Worm (Caenorhabditis elegans): ENCODE results near the gene lron-2.

Gene lron-2

DNA sequence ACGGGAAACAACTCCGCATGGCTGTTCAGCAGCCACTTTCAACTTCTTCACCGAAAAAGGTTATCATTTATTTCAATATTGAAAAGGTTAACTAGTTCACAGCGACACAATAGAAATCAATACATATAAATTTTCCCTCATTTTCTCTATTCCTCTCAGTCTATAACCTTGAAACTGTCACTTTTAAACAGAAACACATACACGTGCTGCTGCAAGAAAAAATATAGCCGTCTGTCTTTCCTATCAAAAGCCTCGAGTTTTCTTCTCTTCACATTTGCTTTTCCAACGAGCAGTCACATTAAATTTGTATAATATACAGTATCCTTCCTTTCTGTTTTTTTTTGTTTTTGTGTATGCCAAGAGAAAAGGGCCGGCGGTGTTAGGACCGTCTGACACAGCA lies 36.8 kb upstream of the lron-2 start:
- TF ChIP-seq T22C8.4 (GFP tag; IDR thresholded peaks at IDR 0.05) (no peak), klf-2 (GFP tag; conservative IDR thresholded peaks at IDR 0.05) (no peak), cog-1 (tag; optimal IDR thresholded peaks at IDR 0.05) (no peak), ztf-29 (GFP tag; IDR thresholded peaks at IDR 0.05) (no peak), tab-1 (GFP tag; IDR thresholded peaks at IDR 0.05) (no peak), ref-1 (GFP tag; conservative IDR thresholded peaks at IDR 0.05) (no peak), med-1 (GFP tag; optimal IDR thresholded peaks at IDR 0.05; ENCODE audit: insufficient read depth) (no peak), ztf-23 (GFP tag; IDR thresholded peaks at IDR 0.05) (no peak), flt-1 (GFP tag; IDR thresholded peaks at IDR 0.05) (no peak)

DNA sequence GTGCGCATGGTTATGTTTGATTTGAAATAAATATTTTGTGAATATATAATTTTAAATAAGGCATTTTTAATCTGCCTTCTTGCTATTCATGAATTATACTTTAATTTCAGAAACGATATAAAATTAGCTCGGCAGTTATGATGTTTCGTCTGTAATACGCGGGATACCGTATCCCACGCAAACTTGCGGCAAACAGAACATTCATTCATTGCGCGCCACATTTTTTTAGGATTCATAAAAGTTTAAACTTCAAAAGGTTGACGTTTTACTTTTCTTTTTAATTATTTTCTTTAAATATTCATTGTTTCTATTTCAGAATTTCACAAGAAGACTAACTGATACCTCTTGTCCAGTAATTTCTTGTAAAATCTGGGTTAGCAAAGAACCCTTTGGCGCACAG lies 35.5 kb upstream of the lron-2 start, which contains the start of gene tag-153:
Gene tag-153 (plus strand): TSS at position 200 of the 400 bp plus-strand sequence.
- TF ChIP-seq tab-1 (GFP tag; IDR thresholded peaks at IDR 0.05) (no peak), med-1 (GFP tag; optimal IDR thresholded peaks at IDR 0.05; ENCODE audit: insufficient read depth) (no peak), T22C8.4 (GFP tag; IDR thresholded peaks at IDR 0.05) (no peak), ref-1 (GFP tag; conservative IDR thresholded peaks at IDR 0.05) (no peak), cog-1 (tag; optimal IDR thresholded peaks at IDR 0.05) (no peak), klf-2 (GFP tag; conservative IDR thresholded peaks at IDR 0.05) (no peak), ztf-29 (GFP tag; IDR thresholded peaks at IDR 0.05) (no peak), flt-1 (GFP tag; IDR thresholded peaks at IDR 0.05) (no peak), ztf-23 (GFP tag; IDR thresholded peaks at IDR 0.05) (no peak)

DNA sequence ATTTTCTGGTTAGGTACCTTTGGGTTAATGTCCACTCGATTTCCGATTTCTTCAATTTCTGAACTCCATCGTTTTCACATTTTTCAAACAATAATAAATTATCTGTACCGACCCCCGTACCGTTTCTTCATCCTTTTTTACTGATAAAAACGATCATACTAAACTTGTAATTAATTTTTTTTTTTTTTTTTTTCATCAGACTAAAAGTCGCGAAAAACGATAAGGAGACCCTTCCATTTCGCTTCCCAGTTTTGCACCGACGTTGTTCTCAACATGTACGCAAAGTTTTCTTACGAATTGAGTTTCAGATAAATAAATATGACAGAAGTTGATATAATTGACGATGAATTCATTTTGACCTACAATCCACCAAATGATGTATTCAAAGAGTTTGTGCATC lies 33.8 kb upstream of the lron-2 start, which contains the start of gene F44A2.7:
Gene F44A2.7 (plus strand): TSS at position 301 of the 400 bp plus-strand sequence.
- TF ChIP-seq tab-1 (GFP tag; IDR thresholded peaks at IDR 0.05) (no peak), med-1 (GFP tag; optimal IDR thresholded peaks at IDR 0.05; ENCODE audit: insufficient read depth) (no peak), T22C8.4 (GFP tag; IDR thresholded peaks at IDR 0.05) (no peak), flt-1 (GFP tag; IDR thresholded peaks at IDR 0.05) (no peak), klf-2 (GFP tag; conservative IDR thresholded peaks at IDR 0.05) (no peak), ref-1 (GFP tag; conservative IDR thresholded peaks at IDR 0.05) (no peak), ztf-29 (GFP tag; IDR thresholded peaks at IDR 0.05) (no peak), ztf-23 (GFP tag; IDR thresholded peaks at IDR 0.05) (no peak), cog-1 (tag; optimal IDR thresholded peaks at IDR 0.05) (no peak)

DNA sequence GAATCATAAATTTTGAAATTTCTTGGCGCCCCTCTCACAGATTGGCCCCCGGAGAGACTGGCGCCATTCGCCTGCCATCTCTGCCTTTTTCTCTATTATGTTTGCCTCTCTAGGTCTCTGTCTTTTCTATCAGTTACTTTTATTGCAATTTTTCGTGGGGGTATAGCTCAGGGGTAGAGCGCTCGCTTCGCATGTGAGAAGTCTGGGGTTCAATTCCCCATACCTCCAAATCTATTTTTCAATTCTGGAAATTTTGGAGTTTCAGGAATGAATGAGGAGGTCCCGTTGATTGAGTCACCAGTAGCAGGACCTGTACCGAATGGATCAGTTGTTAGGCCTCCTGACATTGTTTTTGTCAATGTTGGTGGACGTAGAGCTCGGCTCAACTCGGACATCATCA lies 30.7 kb upstream of the lron-2 start, which contains the start of gene kvs-3:
Gene kvs-3 (plus strand): TSS at position 266 of the 400 bp plus-strand sequence.
- TF ChIP-seq ztf-23 (GFP tag; IDR thresholded peaks at IDR 0.05) (peak; percentile 82), flt-1 (GFP tag; IDR thresholded peaks at IDR 0.05) (no peak), med-1 (GFP tag; optimal IDR thresholded peaks at IDR 0.05; ENCODE audit: insufficient read depth) (peak; percentile 26), tab-1 (GFP tag; IDR thresholded peaks at IDR 0.05) (0 out of 2 replicates have a peak, but pooled peaks have one; percentile 66), klf-2 (GFP tag; conservative IDR thresholded peaks at IDR 0.05) (0 out of 2 replicates have a peak, but pooled peaks have one; percentile 47), T22C8.4 (GFP tag; IDR thresholded peaks at IDR 0.05) (peak; percentile 63), ref-1 (GFP tag; conservative IDR thresholded peaks at IDR 0.05) (0 out of 2 replicates have a peak, but pooled peaks have one; percentile 15), cog-1 (tag; optimal IDR thresholded peaks at IDR 0.05) (no peak)

DNA sequence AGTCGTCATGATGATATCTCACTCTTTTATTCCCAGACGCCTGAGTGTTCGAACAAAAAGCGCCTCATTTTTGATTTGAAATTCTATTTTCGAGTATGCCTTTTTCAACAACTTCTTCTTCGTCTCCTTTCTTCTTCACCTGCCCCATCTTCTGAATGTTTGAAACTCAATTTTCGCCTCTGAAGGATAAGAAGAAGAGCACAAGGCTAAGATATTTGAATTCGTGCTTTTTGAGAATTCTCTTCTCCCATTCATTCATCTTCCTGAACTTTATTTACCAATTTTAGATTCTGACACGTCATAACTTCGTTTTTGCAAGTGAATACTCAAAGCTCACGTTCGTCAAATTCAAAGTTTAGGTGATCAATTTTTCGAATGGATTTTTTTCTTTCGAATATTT lies 29.6 kb upstream of the lron-2 start:
- TF ChIP-seq ztf-29 (GFP tag; IDR thresholded peaks at IDR 0.05), result no peak
- TF ChIP-seq tab-1 (GFP tag; IDR thresholded peaks at IDR 0.05), result no peak
- TF ChIP-seq ref-1 (GFP tag; conservative IDR thresholded peaks at IDR 0.05), result no peak

DNA sequence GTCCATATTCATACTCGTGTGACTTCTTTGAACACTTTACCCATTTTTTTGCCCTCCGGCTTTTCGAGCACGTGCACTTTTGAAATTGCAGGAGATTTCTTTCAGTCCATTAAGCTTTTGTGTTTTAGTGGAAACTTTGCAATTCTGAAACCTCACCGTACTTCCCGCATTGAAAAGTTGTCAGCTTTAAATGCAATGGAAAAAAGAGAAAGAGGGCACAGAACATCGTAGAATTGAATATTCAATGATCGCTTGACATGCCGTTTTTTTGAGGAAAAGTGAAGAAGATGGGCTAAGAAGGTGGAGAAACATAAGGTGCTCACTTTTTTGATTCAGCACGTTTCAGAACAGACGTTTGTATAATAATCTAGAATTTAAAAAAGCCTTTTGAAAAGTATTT lies 27.0 kb upstream of the lron-2 start:
- no peak for TF ChIP-seq ref-1 (GFP tag; conservative IDR thresholded peaks at IDR 0.05)
- no peak for TF ChIP-seq T22C8.4 (GFP tag; IDR thresholded peaks at IDR 0.05)
- no peak for TF ChIP-seq ztf-29 (GFP tag; IDR thresholded peaks at IDR 0.05)
- TF ChIP-seq med-1 (GFP tag; optimal IDR thresholded peaks at IDR 0.05; ENCODE audit: insufficient read depth), result no peak
- no peak for TF ChIP-seq tab-1 (GFP tag; IDR thresholded peaks at IDR 0.05)
- no peak for TF ChIP-seq cog-1 (tag; optimal IDR thresholded peaks at IDR 0.05)
- no peak for TF ChIP-seq flt-1 (GFP tag; IDR thresholded peaks at IDR 0.05)
- TF ChIP-seq ztf-23 (GFP tag; IDR thresholded peaks at IDR 0.05), result no peak
- TF ChIP-seq klf-2 (GFP tag; conservative IDR thresholded peaks at IDR 0.05), result no peak

DNA sequence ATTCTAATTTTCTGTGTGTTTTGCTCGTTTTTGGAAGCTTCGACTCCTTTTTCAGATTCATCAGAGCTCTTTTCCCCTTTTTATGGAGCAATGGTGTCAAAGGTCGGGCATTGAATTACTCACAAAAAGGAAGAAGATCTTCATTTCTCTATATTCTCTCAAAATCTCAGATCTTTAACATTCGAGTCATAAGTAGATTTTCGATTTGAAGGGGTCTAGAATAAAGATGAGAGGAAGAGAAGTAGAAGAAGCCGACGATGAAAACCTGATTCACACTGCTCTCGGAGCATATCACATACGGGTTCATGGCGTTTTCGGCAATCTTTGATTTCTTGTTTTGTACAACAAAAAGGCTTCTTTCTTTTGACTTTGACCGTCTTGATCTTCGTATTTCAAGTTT lies 25.0 kb upstream of the lron-2 start:
- no peak for TF ChIP-seq tab-1 (GFP tag; IDR thresholded peaks at IDR 0.05)
- TF ChIP-seq T22C8.4 (GFP tag; IDR thresholded peaks at IDR 0.05), result no peak
- no peak for TF ChIP-seq klf-2 (GFP tag; conservative IDR thresholded peaks at IDR 0.05)
- TF ChIP-seq flt-1 (GFP tag; IDR thresholded peaks at IDR 0.05), result no peak
- no peak for TF ChIP-seq cog-1 (tag; optimal IDR thresholded peaks at IDR 0.05)
- no peak for TF ChIP-seq ref-1 (GFP tag; conservative IDR thresholded peaks at IDR 0.05)
- TF ChIP-seq ztf-29 (GFP tag; IDR thresholded peaks at IDR 0.05), result no peak

DNA sequence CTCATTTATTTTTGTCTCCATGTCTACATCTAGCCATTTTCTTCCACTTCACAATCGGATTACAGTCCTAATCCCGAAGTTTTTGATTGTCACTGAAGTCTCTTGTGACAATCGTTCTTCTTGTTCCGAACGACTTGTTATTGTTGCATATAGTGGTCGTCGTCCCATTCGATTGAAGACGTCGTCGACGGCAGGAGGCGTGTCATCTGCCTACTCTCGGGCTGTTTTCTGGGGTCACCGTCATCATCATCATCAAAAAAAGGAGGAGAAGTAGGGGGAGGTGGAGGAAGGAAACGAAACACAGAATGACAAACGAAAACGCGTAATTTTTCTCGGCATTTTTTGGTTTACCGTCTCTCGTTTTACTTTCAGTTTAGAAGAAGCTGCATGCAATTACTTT lies 17.8 kb upstream of the lron-2 start, which contains the start of gene F44A2.3:
Gene F44A2.3 (plus strand): TSS at position 301 of the 400 bp plus-strand sequence.
- no peak for TF ChIP-seq ztf-23 (GFP tag; IDR thresholded peaks at IDR 0.05)
- TF ChIP-seq T22C8.4 (GFP tag; IDR thresholded peaks at IDR 0.05), result no peak
- TF ChIP-seq klf-2 (GFP tag; conservative IDR thresholded peaks at IDR 0.05), result no peak
- no peak for TF ChIP-seq ref-1 (GFP tag; conservative IDR thresholded peaks at IDR 0.05)
- TF ChIP-seq cog-1 (tag; optimal IDR thresholded peaks at IDR 0.05), result no peak

DNA sequence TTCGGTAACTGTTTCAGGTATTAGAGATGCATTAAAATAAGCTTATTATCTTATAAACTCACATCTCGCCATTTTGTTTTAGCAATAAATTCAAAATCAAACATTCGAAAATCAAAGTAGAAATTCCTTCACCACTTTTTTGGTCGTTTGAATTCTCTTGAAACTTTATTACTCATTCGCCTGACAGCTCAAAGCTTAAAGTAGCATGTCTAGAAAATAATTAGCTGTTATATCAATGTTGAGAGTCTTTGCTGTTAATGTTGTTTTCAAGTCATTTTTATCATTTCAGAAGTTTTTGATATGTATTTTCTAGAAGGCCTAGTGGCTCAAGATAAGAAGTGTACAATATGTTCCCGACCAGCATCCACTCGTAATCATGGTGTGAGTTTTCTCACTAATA lies 15.7 kb upstream of the lron-2 start, which contains the start of gene nhr-39:
Gene nhr-39 (plus strand): TSS at position 301 of the 400 bp plus-strand sequence.
- TF ChIP-seq ztf-23 (GFP tag; IDR thresholded peaks at IDR 0.05) (no peak), ztf-29 (GFP tag; IDR thresholded peaks at IDR 0.05) (no peak), tab-1 (GFP tag; IDR thresholded peaks at IDR 0.05) (no peak), cog-1 (tag; optimal IDR thresholded peaks at IDR 0.05) (no peak), med-1 (GFP tag; optimal IDR thresholded peaks at IDR 0.05; ENCODE audit: insufficient read depth) (no peak), ref-1 (GFP tag; conservative IDR thresholded peaks at IDR 0.05) (no peak)

DNA sequence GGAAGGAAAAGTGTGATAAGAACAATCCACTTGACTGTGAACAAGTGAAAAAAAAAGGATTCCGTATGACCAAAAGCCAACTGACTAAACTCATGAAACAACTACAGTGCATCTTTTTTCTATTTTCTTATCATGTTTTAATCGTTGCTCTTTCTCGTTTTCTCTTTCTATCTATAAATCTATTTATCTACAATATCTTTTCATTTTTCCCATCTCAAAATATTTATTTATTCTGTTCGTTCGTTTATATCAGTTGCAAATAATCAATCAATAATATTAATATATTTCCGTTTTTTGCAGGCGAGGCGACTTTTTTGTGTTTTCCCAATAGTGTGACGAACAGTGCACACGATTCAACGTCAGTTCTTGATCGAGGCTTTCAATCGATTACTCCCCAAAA lies 10.0 kb upstream of the lron-2 start, which contains the start of gene F44A2.5:
Gene F44A2.5 (plus strand): TSS at position 301 of the 400 bp plus-strand sequence.
- TF ChIP-seq cog-1 (tag; optimal IDR thresholded peaks at IDR 0.05) (no peak), klf-2 (GFP tag; conservative IDR thresholded peaks at IDR 0.05) (no peak), ref-1 (GFP tag; conservative IDR thresholded peaks at IDR 0.05) (no peak), ztf-23 (GFP tag; IDR thresholded peaks at IDR 0.05) (no peak), ztf-29 (GFP tag; IDR thresholded peaks at IDR 0.05) (no peak), med-1 (GFP tag; optimal IDR thresholded peaks at IDR 0.05; ENCODE audit: insufficient read depth) (no peak), tab-1 (GFP tag; IDR thresholded peaks at IDR 0.05) (no peak), T22C8.4 (GFP tag; IDR thresholded peaks at IDR 0.05) (no peak), flt-1 (GFP tag; IDR thresholded peaks at IDR 0.05) (no peak)
